Worm (Caenorhabditis elegans) whole organism, early embryonic: Measurements from ENCODE around the gene nspg-6.

Experiments
- B0310.2 ChIP-seq: sonication (generic microtip); optimal IDR thresholded peaks from 2 replicates; lab custom pipeline; 2016; ENCODE audit warnings: mild to moderate bottlenecking, missing genetic modification characterization, missing compliant biosample characterization
- F13C5.2 ChIP-seq: sonication (generic microtip); optimal IDR thresholded peaks from 2 replicates; lab custom pipeline; 2017; ENCODE audit warnings: mild to moderate bottlenecking, missing genetic modification characterization, inconsistent platforms, missing compliant biosample characterization
- aly-1 ChIP-seq: sonication (generic microtip); optimal IDR thresholded peaks from 2 replicates; lab custom pipeline; 2016; ENCODE audit warnings: missing genetic modification characterization, missing compliant biosample characterization
- ama-1 ChIP-seq: fragments of 150-350 bp; optimal IDR thresholded peaks from 2 replicates; lab custom pipeline; 2014
- ceh-13 ChIP-seq: fragments of 200-800 bp; sonication (Bioruptor generic); optimal IDR thresholded peaks from 2 replicates; lab custom pipeline; 2018; ENCODE audit warnings: mild to moderate bottlenecking, missing genetic modification characterization, missing compliant biosample characterization
- ceh-36 ChIP-seq: sonication (generic microtip); optimal IDR thresholded peaks from 2 replicates; lab custom pipeline; 2016; ENCODE audit warnings: missing genetic modification characterization, inconsistent platforms, missing compliant biosample characterization
- ets-7 ChIP-seq: sonication (generic microtip); optimal IDR thresholded peaks from 2 replicates; lab custom pipeline; 2016; ENCODE audit warnings: missing genotype, missing genetic modification characterization, missing compliant biosample characterization
- flt-1 ChIP-seq: fragments of 200-800 bp; sonication (Bioruptor generic); IDR thresholded peaks from 2 replicates; pipeline ENCODE4 v1.3.6; 2022; ENCODE audit warnings: missing genetic modification characterization, missing compliant biosample characterization
- hmbx-1 ChIP-seq: sonication (generic microtip); optimal IDR thresholded peaks from 2 replicates; lab custom pipeline; 2016; ENCODE audit warnings: mild to moderate bottlenecking, missing genetic modification characterization, missing compliant biosample characterization
- hmg-4 ChIP-seq: fragments of 200-800 bp; sonication (Bioruptor generic); optimal IDR thresholded peaks from 2 replicates; lab custom pipeline; 2018; ENCODE audit warnings: mild to moderate bottlenecking, missing genetic modification characterization, missing compliant biosample characterization
- hnd-1 ChIP-seq: sonication (generic microtip); optimal IDR thresholded peaks from 2 replicates; lab custom pipeline; 2016; ENCODE audit warnings: missing genetic modification characterization, missing compliant biosample characterization
- pes-1 ChIP-seq: fragments of 200-800 bp; sonication (Bioruptor generic); IDR thresholded peaks from 2 replicates; pipeline ENCODE4 v1.3.6; 2022; ENCODE audit warnings: missing genetic modification reagents, missing genetic modification characterization, missing compliant biosample characterization
- scrt-1 ChIP-seq: fragments of 200-800 bp; sonication (Bioruptor generic); IDR thresholded peaks from 2 replicates; pipeline ENCODE4 v1.3.6; 2022; ENCODE audit warnings: missing genetic modification characterization, missing compliant biosample characterization
- sea-1 ChIP-seq: fragments of 200-800 bp; sonication (Bioruptor generic); conservative IDR thresholded peaks from 2 replicates; pipeline ENCODE4 v1.3.6; 2022; ENCODE audit warnings: missing genetic modification characterization, missing compliant biosample characterization
- tbx-11 ChIP-seq: fragments of 200-800 bp; sonication (Bioruptor generic); IDR thresholded peaks from 2 replicates; pipeline ENCODE4 v1.3.6; 2022; ENCODE audit warnings: missing genetic modification characterization, missing compliant biosample characterization
- tbx-37 ChIP-seq: fragments of 200-800 bp; sonication (Bioruptor generic); conservative IDR thresholded peaks from 2 replicates; pipeline ENCODE4 v1.3.6; 2022; ENCODE audit warnings: missing genetic modification reagents, missing genetic modification characterization, missing compliant biosample characterization
- tra-4 ChIP-seq: sonication (generic microtip); optimal IDR thresholded peaks from 2 replicates; lab custom pipeline; 2017; ENCODE audit warnings: missing genetic modification characterization, missing compliant biosample characterization

nspg-6 gene

DNA sequence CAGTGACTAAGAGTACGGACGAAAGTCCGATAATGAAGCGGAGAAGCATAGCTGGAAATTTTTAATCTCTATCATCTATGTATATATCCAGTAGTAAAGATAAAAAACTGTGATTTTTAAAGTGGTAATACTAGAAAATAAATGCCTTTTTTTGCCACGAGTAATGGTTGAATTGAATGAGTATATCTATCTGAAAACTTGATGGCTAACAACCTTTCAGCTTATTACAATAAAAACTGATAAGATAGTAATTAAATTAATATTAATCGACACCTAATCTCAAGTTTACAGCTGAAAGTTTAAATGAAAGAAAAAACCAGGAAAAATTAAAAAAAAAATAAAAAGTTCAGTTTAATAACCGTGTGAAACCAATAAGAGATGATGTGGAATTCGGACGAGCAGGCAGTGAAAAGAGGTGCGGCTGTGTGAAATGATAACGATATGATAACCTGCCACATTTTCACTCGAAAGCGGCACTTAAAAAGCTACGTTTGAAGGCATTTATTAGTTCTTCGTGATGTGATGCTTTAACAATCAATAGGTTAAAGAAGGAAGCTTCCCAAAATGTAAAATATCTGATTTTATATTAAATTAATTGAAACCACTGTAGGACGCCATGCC lies at the start of gene nspg-6:
Gene nspg-6 (minus strand): TSS at position 51 of the 621 bp plus-strand sequence.
- TF ChIP-seq tbx-11 (GFP tag; lab: Robert Waterston, UW) (no peak), tbx-37 (GFP tag; lab: Robert Waterston, UW) (no peak), hmbx-1 (tag; lab: Kevin White, UChicago) (no peak), B0310.2 (no peak), ceh-36 (no peak), sea-1 (GFP tag; lab: Robert Waterston, UW) (no peak), tra-4 (no peak), ceh-13 (GFP tag; lab: Kevin White, UChicago) (no peak), aly-1 (tag; lab: Kevin White, UChicago) (no peak), hmg-4 (no peak)

- no peak for TF ChIP-seq hmbx-1 (tag; lab: Kevin White, UChicago)
- TF ChIP-seq tbx-11 (GFP tag; lab: Robert Waterston, UW): no peak
These were observed 44.3 kb upstream of the nspg-6 start, which contains the start of the genes eco-1 and hmgr-1 for ce11 chrIII:7359037-7359548. eco-1 (minus strand) TSS chrIII:7359095. hmgr-1 (plus strand) TSS chrIII:7359498.

DNA sequence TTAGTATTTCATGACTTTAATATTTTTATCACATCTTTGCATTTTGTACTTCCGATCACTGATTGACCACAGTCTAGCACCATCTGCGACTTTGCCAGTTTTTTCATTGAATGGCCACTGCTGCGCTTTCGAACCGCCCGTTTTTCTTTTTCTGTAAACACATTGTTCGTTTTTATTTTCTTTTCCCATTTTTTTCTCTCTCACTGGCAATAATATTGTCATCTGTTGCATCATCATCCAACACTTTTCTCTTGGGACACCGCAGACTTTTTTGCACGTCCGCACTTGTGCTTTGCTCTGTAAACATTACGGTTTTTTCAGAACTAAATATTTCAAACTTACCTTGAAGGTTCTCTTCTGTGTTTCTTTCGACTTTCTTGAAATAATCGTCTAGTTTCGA lies 43.9 kb upstream of the nspg-6 start:
- TF ChIP-seq scrt-1 (GFP tag; lab: Robert Waterston, UW) (no peak), tbx-37 (GFP tag; lab: Robert Waterston, UW) (no peak), ceh-13 (GFP tag; lab: Kevin White, UChicago) (no peak), ceh-36 (no peak), ama-1 (lab: Kevin White, UChicago) (no peak), B0310.2 (no peak), pes-1 (GFP tag; lab: Robert Waterston, UW) (no peak), hmbx-1 (tag; lab: Kevin White, UChicago) (no peak), sea-1 (GFP tag; lab: Robert Waterston, UW) (no peak), tra-4 (no peak), F13C5.2 (tag; lab: Kevin White, UChicago) (no peak)

DNA sequence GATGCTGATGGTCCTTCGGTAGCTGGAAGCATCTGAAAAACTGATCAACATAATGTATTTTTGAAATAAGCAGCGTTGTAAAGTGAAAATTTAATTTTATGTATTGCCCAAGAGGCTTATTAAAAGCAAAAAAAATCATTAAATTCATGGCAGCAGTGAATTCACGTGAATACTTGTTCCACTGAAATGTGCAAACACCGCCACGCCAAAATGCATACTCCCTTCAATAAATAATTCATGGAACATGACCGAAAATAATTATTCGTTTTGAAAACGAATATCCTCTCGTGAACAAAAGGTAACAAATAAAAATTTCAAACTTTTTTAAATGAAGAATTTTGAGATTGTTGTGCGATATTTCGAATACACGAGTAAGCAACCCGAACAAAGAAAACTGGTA lies 42.6 kb upstream of the nspg-6 start, which contains the start of gene F08F8.10:
Gene F08F8.10 (minus strand): TSS at position 38 of the 400 bp plus-strand sequence.
- TF ChIP-seq hnd-1 (tag; lab: Kevin White, UChicago) (no peak), flt-1 (GFP tag; lab: Robert Waterston, UW) (no peak), scrt-1 (GFP tag; lab: Robert Waterston, UW) (no peak), pes-1 (GFP tag; lab: Robert Waterston, UW) (no peak)

- TF ChIP-seq pes-1 (GFP tag; lab: Robert Waterston, UW) (no peak), hmbx-1 (tag; lab: Kevin White, UChicago) (no peak), tbx-37 (GFP tag; lab: Robert Waterston, UW) (no peak), B0310.2 (no peak), ama-1 (lab: Kevin White, UChicago) (no peak), aly-1 (tag; lab: Kevin White, UChicago) (no peak), ceh-13 (GFP tag; lab: Kevin White, UChicago) (no peak), tbx-11 (GFP tag; lab: Robert Waterston, UW) (no peak)
These were observed 39.1 kb upstream of the nspg-6 start, which contains the start of gene F08F8.9 for ce11 chrIII:7353871-7354270. F08F8.9 (minus strand) TSS chrIII:7353971.

ce11 chrIII:7349075-7349474 lies 34.3 kb upstream of the nspg-6 start, which contains the start of gene gos-28:
gos-28 (minus strand) TSS chrIII:7349175.
- TF ChIP-seq hnd-1 (tag; lab: Kevin White, UChicago) (no peak), tra-4 (no peak), ceh-36 (no peak), ama-1 (lab: Kevin White, UChicago) (no peak), tbx-37 (GFP tag; lab: Robert Waterston, UW) (no peak), pes-1 (GFP tag; lab: Robert Waterston, UW) (no peak), ets-7 (tag; lab: Kevin White, UChicago) (no peak), hmg-4 (no peak), scrt-1 (GFP tag; lab: Robert Waterston, UW) (no peak), B0310.2 (no peak), F13C5.2 (tag; lab: Kevin White, UChicago) (no peak)

DNA sequence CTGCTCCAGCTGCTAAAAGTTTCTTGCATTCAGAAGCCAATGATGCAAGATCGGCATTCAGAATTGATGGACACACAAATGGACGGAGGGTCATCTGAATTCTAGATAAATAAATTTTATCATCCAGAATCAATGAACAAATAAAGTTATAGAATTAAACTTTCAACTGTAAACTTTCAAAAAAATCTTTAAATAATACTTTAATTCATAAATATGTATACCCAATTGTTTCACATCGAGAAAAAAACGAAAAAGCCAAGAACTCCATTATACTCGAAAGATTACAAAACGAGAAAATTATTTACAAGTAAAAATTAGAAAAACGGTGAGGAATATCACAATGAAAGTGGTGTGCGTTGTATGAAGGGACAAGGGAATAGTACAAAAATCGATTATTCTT lies 32.3 kb upstream of the nspg-6 start, which contains the start of gene F08F8.7:
Gene F08F8.7 (minus strand): TSS at position 101 of the 400 bp plus-strand sequence.
- TF ChIP-seq aly-1 (tag; lab: Kevin White, UChicago) (no peak), hmbx-1 (tag; lab: Kevin White, UChicago) (no peak), ceh-36 (no peak), ceh-13 (GFP tag; lab: Kevin White, UChicago) (no peak), hnd-1 (tag; lab: Kevin White, UChicago) (no peak), F13C5.2 (tag; lab: Kevin White, UChicago) (no peak), B0310.2 (no peak), hmg-4 (no peak), scrt-1 (GFP tag; lab: Robert Waterston, UW) (no peak)

DNA sequence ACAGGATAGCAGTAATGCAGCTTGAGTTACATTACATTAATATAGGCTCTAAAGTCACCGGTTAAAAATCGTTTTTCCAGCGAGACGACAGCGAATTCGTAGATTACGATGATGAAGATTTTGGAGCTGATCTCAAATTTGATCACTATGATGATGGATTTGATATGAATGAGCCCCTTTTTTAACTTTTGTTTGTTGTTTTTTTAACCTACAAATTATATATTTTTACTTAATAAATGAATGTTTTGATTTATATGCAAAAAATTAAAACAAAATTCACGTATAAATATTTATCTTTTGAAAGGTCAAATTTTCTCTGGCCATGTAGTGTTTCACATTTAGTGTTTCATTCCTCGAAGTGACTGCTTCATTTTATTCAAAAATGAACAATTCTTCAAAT lies 28.6 kb upstream of the nspg-6 start, which contains the start of gene F08F8.6:
Gene F08F8.6 (plus strand): TSS at position 301 of the 400 bp plus-strand sequence.
- TF ChIP-seq sea-1 (GFP tag; lab: Robert Waterston, UW): no peak
- TF ChIP-seq hmbx-1 (tag; lab: Kevin White, UChicago): no peak
- TF ChIP-seq hmg-4: no peak
- TF ChIP-seq B0310.2: no peak
- TF ChIP-seq ceh-13 (GFP tag; lab: Kevin White, UChicago): no peak
- TF ChIP-seq F13C5.2 (tag; lab: Kevin White, UChicago): no peak
- no peak for TF ChIP-seq ama-1 (lab: Kevin White, UChicago)
- no peak for TF ChIP-seq tbx-11 (GFP tag; lab: Robert Waterston, UW)
- no peak for TF ChIP-seq ceh-36
